Fruit fly (Drosophila melanogaster): ENCODE data around the gene Zmynd8.

dm6 chr3R:31725486-31726227 is 56.4 kb downstream of the Zmynd8 start:
- TF ChIP-seq Crg-1 (GFP tag; optimal IDR thresholded peaks at IDR 0.05) (no peak), toe (GFP tag; optimal IDR thresholded peaks at IDR 0.05) (peak; percentile 70), CG12768 (GFP tag; optimal IDR thresholded peaks at IDR 0.05) (peak; percentile 61), cnc (optimal IDR thresholded peaks at IDR 0.05) (no peak), Clk (GFP tag; optimal IDR thresholded peaks at IDR 0.05) (no peak), CG7101 (tag; optimal IDR thresholded peaks at IDR 0.05) (peak; percentile 6), CG7045 (GFP tag; optimal IDR thresholded peaks at IDR 0.05) (no peak), cic (GFP tag; optimal IDR thresholded peaks at IDR 0.05) (peak; percentile 66), ovo (GFP tag; optimal IDR thresholded peaks at IDR 0.05) (peak; percentile 68), bab1 (GFP tag; optimal IDR thresholded peaks at IDR 0.05) (no peak)
